Worm (Caenorhabditis elegans) whole organism, L3 larva: ENCODE measurements around the gene zfp-3.

Source experiments
- R02D3.7 ChIP-seq: fragments of 150-350 bp; optimal IDR thresholded peaks from 2 replicates; lab custom pipeline; 2014; ENCODE audit warnings: missing biosample characterization, missing genetic modification characterization
- ZK546.5 ChIP-seq: sonication (generic microtip); optimal IDR thresholded peaks from 2 replicates; lab custom pipeline; 2017; ENCODE audit warnings: missing biosample characterization, missing genetic modification characterization
- aly-2 ChIP-seq: fragments of 150-350 bp; optimal IDR thresholded peaks from 2 replicates; lab custom pipeline; 2014; ENCODE audit warnings: missing biosample characterization, missing genetic modification characterization
- ceh-28 ChIP-seq: fragments of 150-350 bp; optimal IDR thresholded peaks from 2 replicates; lab custom pipeline; 2014; ENCODE audit warnings: missing biosample characterization, missing genetic modification reagents, missing genetic modification characterization
- ceh-9 ChIP-seq: sonication (generic microtip); optimal IDR thresholded peaks from 2 replicates; lab custom pipeline; 2018; ENCODE audit warnings: missing biosample characterization, missing genetic modification characterization
- daf-12 ChIP-seq: fragments of 150-350 bp; optimal IDR thresholded peaks from 2 replicates; lab custom pipeline; 2014; ENCODE audit warnings: missing biosample characterization, missing genetic modification reagents, missing genetic modification characterization
- egl-5 ChIP-seq: fragments of 150-350 bp; optimal IDR thresholded peaks from 2 replicates; lab custom pipeline; 2017; ENCODE audit warnings: missing biosample characterization, missing genetic modification reagents, missing genetic modification characterization, inconsistent platforms
- elt-2 ChIP-seq: sonication (generic microtip); optimal IDR thresholded peaks from 2 replicates; lab custom pipeline; 2016; ENCODE audit warnings: missing genetic modification reagents, mild to moderate bottlenecking, missing genetic modification characterization, missing compliant biosample characterization
- elt-3 ChIP-seq, 3 experiments: fragments of 150-350 bp in 1 of 3; sonication (generic microtip) in 2 of 3; optimal IDR thresholded peaks; 2 replicates in 2 of 3; 4 replicates in 1 of 3; lab custom pipeline; 2014 to 2017; ENCODE audit warnings: missing biosample characterization in 3 of 3, missing genetic modification characterization in 3 of 3
- fkh-10 ChIP-seq: sonication (generic microtip); optimal IDR thresholded peaks from 2 replicates; lab custom pipeline; 2017; ENCODE audit warnings: missing biosample characterization, missing genetic modification reagents, missing genetic modification characterization
- fkh-2 ChIP-seq: fragments of 150-350 bp; optimal IDR thresholded peaks from 2 replicates; lab custom pipeline; 2014; ENCODE audit warnings: missing biosample characterization, missing genetic modification reagents, missing genetic modification characterization
- fos-1 ChIP-seq: fragments of 150-350 bp; optimal IDR thresholded peaks from 2 replicates; lab custom pipeline; 2014; ENCODE audit warnings: missing biosample characterization, missing genetic modification characterization
- hmg-11 ChIP-seq: sonication (generic microtip); optimal IDR thresholded peaks from 2 replicates; lab custom pipeline; 2016; ENCODE audit warnings: missing genetic modification characterization, missing compliant biosample characterization
- jun-1 ChIP-seq: fragments of 150-350 bp; optimal IDR thresholded peaks from 2 replicates; lab custom pipeline; 2014; ENCODE audit warnings: missing biosample characterization, missing genetic modification reagents, missing genetic modification characterization
- lin-15B ChIP-seq: fragments of 150-350 bp; optimal IDR thresholded peaks from 2 replicates; lab custom pipeline; 2014; ENCODE audit warnings: missing biosample characterization, missing genetic modification characterization
- lsy-12 ChIP-seq: sonication (generic microtip); optimal IDR thresholded peaks from 2 replicates; lab custom pipeline; 2016; ENCODE audit warnings: mild to moderate bottlenecking, missing genetic modification characterization, missing compliant biosample characterization
- mdl-1 ChIP-seq: fragments of 150-350 bp; optimal IDR thresholded peaks from 2 replicates; lab custom pipeline; 2014; ENCODE audit warnings: missing biosample characterization, missing genetic modification characterization
- mml-1 ChIP-seq: fragments of 150-350 bp; sonication (generic microtip); optimal IDR thresholded peaks from 3 replicates; lab custom pipeline; 2014; ENCODE audit warnings: missing biosample characterization, missing genetic modification characterization
- nfya-1 ChIP-seq: sonication (generic microtip); optimal IDR thresholded peaks from 2 replicates; lab custom pipeline; 2017; ENCODE audit warnings: missing genetic modification characterization, mild to moderate bottlenecking, missing compliant biosample characterization, antibody characterized with exemption, moderate library complexity; ENCODE audit not compliant: insufficient read depth
- nhr-11 ChIP-seq: fragments of 150-350 bp; optimal IDR thresholded peaks from 2 replicates; lab custom pipeline; 2014; ENCODE audit warnings: missing biosample characterization, missing genetic modification characterization
- nhr-12 ChIP-seq: fragments of 150-350 bp; optimal IDR thresholded peaks from 2 replicates; lab custom pipeline; 2014; ENCODE audit warnings: missing biosample characterization, missing genetic modification characterization
- nhr-23 ChIP-seq: fragments of 150-350 bp; optimal IDR thresholded peaks from 2 replicates; lab custom pipeline; 2014; ENCODE audit warnings: missing biosample characterization, missing genetic modification reagents, missing genetic modification characterization
- nhr-237 ChIP-seq: fragments of 150-350 bp; optimal IDR thresholded peaks from 2 replicates; lab custom pipeline; 2014; ENCODE audit warnings: missing biosample characterization, missing genetic modification characterization
- nhr-43 ChIP-seq: sonication (generic microtip); optimal IDR thresholded peaks from 2 replicates; lab custom pipeline; 2016; ENCODE audit warnings: mild to moderate bottlenecking, missing genetic modification characterization, missing compliant biosample characterization; ENCODE audit not compliant: poor library complexity, severe bottlenecking
- nhr-67 ChIP-seq: fragments of 150-350 bp; optimal IDR thresholded peaks from 2 replicates; lab custom pipeline; 2014; ENCODE audit warnings: missing biosample characterization, missing genetic modification characterization
- pha-4 ChIP-seq: fragments of 150-350 bp; optimal IDR thresholded peaks from 2 replicates; lab custom pipeline; 2014; ENCODE audit warnings: missing biosample characterization, missing genetic modification reagents, missing genetic modification characterization
- pqm-1 ChIP-seq: fragments of 150-350 bp; optimal IDR thresholded peaks from 2 replicates; lab custom pipeline; 2017; ENCODE audit warnings: missing biosample characterization, missing genetic modification characterization, inconsistent platforms
- sea-2 ChIP-seq: fragments of 150-350 bp; sonication (generic microtip); optimal IDR thresholded peaks from 4 replicates; lab custom pipeline; 2014; ENCODE audit warnings: missing biosample characterization, missing genetic modification reagents, missing genetic modification characterization
- skn-1 ChIP-seq: fragments of 150-350 bp; optimal IDR thresholded peaks from 2 replicates; lab custom pipeline; 2014; ENCODE audit warnings: missing biosample characterization, missing genetic modification characterization
- snpc-4 ChIP-seq: fragments of 150-350 bp; optimal IDR thresholded peaks from 2 replicates; lab custom pipeline; 2014; ENCODE audit warnings: missing biosample characterization, missing genetic modification characterization
- tbx-2 ChIP-seq: sonication (generic microtip); optimal IDR thresholded peaks from 2 replicates; lab custom pipeline; 2016; ENCODE audit warnings: mild to moderate bottlenecking, missing genetic modification characterization, missing compliant biosample characterization
- unc-39 ChIP-seq: sonication (generic microtip); optimal IDR thresholded peaks from 4 replicates; lab custom pipeline; 2017; ENCODE audit warnings: missing biosample characterization, missing genetic modification characterization
- unc-62 ChIP-seq: fragments of 150-350 bp; sonication (generic microtip); optimal IDR thresholded peaks from 4 replicates; lab custom pipeline; 2014; ENCODE audit warnings: missing biosample characterization, missing genetic modification reagents, missing genetic modification characterization
- zag-1 ChIP-seq: fragments of 150-350 bp; optimal IDR thresholded peaks from 2 replicates; lab custom pipeline; 2014; ENCODE audit warnings: missing biosample characterization, missing genetic modification characterization
- ztf-11 ChIP-seq: fragments of 150-350 bp; optimal IDR thresholded peaks from 2 replicates; lab custom pipeline; 2014; ENCODE audit warnings: missing biosample characterization, missing genetic modification characterization

zfp-3 gene

DNA sequence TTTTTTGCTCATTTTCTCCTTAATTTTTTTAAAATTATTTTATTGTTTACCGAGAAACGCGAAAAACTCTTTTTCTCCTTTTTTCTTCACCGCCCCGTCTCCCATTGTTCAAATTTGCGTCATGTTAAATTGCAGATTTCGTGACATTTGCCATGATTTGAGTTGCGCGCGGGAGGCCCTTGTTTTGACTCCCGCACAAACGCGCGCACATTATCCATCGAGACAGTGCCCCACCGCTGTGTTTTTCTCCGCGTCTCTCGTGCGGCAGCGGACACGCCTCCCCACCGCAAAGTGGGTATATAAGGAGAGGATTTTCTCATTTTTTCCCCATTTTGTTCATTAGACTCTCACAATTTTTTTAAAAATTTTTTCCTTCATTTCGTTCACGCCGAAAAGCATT, 29.6 kb upstream of the zfp-3 start:
- TF ChIP-seq ceh-9, result no peak
- TF ChIP-seq fos-1 (tag; lab: Kevin White, UChicago), result no peak
- no peak for TF ChIP-seq R02D3.7
- TF ChIP-seq elt-3 (tag; optimal IDR thresholded peaks at IDR 0.05; lab: Kevin White, UChicago), result no peak
- TF ChIP-seq hmg-11 (tag; lab: Kevin White, UChicago), result no peak
- no peak for TF ChIP-seq elt-2
- no peak for TF ChIP-seq mml-1 (tag; lab: Kevin White, UChicago)
- no peak for TF ChIP-seq zag-1 (tag; lab: Kevin White, UChicago)
- no peak for TF ChIP-seq ZK546.5 (tag; lab: Kevin White, UChicago)
- no peak for TF ChIP-seq nhr-237 (tag; lab: Kevin White, UChicago)
- TF ChIP-seq sea-2, result no peak
- TF ChIP-seq nhr-43 (tag; lab: Kevin White, UChicago), result no peak
- no peak for TF ChIP-seq egl-5
- TF ChIP-seq lsy-12 (tag; lab: Kevin White, UChicago), result no peak
- TF ChIP-seq nhr-11 (tag; lab: Kevin White, UChicago), result no peak
- no peak for TF ChIP-seq skn-1 (tag; lab: Kevin White, UChicago)
- TF ChIP-seq pqm-1 (tag; lab: Kevin White, UChicago), result no peak
- no peak for TF ChIP-seq nhr-12 (tag; lab: Kevin White, UChicago)
- no peak for TF ChIP-seq ceh-28 (tag; lab: Kevin White, UChicago)

- TF ChIP-seq nhr-67 (tag; lab: Kevin White, UChicago), result no peak
- no peak for TF ChIP-seq unc-62 (GFP tag; lab: Kevin White, UChicago)
- no peak for TF ChIP-seq ceh-9
- TF ChIP-seq ztf-11 (tag; lab: Kevin White, UChicago), result no peak
- TF ChIP-seq unc-39 (tag; lab: Kevin White, UChicago), result no peak
These were observed 27.4 kb upstream of the zfp-3 start for ce11 chrX:1473794-1474193.

DNA sequence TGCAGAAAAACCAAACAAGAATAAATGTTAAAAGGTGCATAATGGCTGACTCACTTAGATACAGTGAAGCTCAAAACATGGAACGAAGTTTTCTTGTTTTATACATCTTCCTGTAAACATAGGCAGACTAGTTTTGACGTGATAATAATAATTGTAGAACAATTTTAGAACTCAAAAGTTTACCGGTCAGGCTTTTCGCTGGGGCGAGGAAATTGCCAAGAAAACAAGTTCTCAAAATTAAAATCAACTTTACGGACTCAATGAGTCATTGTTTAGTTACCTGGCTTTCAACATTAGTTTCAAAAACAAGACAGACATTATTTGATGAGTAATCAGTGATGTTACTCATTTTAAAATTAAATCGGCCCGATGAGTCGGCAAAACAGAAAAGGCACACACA, 26.4 kb upstream of the zfp-3 start, which contains the start of gene D1005.5:
D1005.5 (minus strand) TSS at position 101 of the 400 bp plus-strand sequence.
- TF ChIP-seq lsy-12 (tag; lab: Kevin White, UChicago) (no peak), sea-2 (no peak), ceh-9 (no peak), lin-15B (tag; lab: Kevin White, UChicago) (no peak), nhr-12 (tag; lab: Kevin White, UChicago) (no peak), fkh-2 (tag; lab: Kevin White, UChicago) (no peak), snpc-4 (tag; lab: Kevin White, UChicago) (no peak), mdl-1 (tag; lab: Kevin White, UChicago) (no peak), jun-1 (tag; lab: Kevin White, UChicago) (no peak), pha-4 (no peak), mml-1 (tag; lab: Kevin White, UChicago) (no peak), aly-2 (tag; lab: Kevin White, UChicago) (no peak), unc-62 (GFP tag; lab: Kevin White, UChicago) (no peak), nfya-1 (no peak), nhr-23 (tag; lab: Kevin White, UChicago) (no peak)
- TF ChIP-seq, all 47 proteins: peak for 0

DNA sequence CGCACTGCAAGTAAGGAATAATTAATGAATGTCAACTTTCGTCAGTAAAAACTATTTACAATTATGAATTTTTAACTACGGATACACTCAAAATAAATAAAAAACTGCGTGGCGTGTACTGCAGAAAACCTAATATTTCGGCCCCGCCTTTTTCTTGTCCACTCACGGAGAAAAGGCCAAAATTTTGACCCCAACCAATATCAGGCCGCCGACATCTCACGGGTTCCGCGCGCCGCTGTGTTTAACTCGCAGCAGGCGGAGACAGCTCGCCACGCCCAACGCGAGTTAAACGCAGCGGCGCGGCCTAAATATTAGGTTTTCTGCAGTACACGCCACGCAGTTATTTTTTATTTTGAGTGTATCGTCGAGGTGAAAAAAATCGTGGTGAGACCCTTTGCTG, 24.8 kb upstream of the zfp-3 start:
- no peak for TF ChIP-seq tbx-2 (tag; lab: Kevin White, UChicago)
- TF ChIP-seq snpc-4 (tag; lab: Kevin White, UChicago), result peak; percentile 10

ce11 chrX:1468057-1468456, 21.6 kb upstream of the zfp-3 start:
- TF ChIP-seq daf-12, result no peak
- TF ChIP-seq fkh-10, result peak; percentile 79
